Worm (Caenorhabditis elegans) whole organism, L1 larva: ENCODE data around the gene btb-5.

Source experiments
- C34B4.2 ChIP-seq: sonication (generic microtip); optimal IDR thresholded peaks from 2 replicates; lab custom pipeline; 2017; ENCODE audit warnings: mild to moderate bottlenecking, missing genetic modification characterization, missing compliant biosample characterization
- Y116A8C.19 ChIP-seq: sonication (generic microtip); optimal IDR thresholded peaks from 2 replicates; lab custom pipeline; 2016; ENCODE audit warnings: missing compliant biosample characterization, missing genetic modification characterization, borderline replicate concordance
- aha-1 ChIP-seq: fragments of 150-350 bp; optimal IDR thresholded peaks from 2 replicates; lab custom pipeline; 2014; ENCODE audit warnings: missing biosample characterization, missing genetic modification characterization
- alr-1 ChIP-seq: fragments of 200-800 bp; sonication (Bioruptor generic); optimal IDR thresholded peaks from 2 replicates; lab custom pipeline; 2018; ENCODE audit warnings: borderline replicate concordance, mild to moderate bottlenecking, missing genetic modification characterization, missing compliant biosample characterization
- ama-1 ChIP-seq: fragments of 150-350 bp; optimal IDR thresholded peaks from 2 replicates; lab custom pipeline; 2014
- ceh-63 ChIP-seq: fragments of 200-800 bp; sonication (Bioruptor generic); optimal IDR thresholded peaks from 2 replicates; lab custom pipeline; 2018; ENCODE audit warnings: mild to moderate bottlenecking, missing genetic modification characterization, missing compliant biosample characterization
- ceh-88 ChIP-seq: fragments of 200-800 bp; sonication (Bioruptor generic); IDR thresholded peaks from 2 replicates; pipeline ENCODE4 v1.3.6; 2022; ENCODE audit warnings: missing genetic modification characterization, missing compliant biosample characterization
- efl-1 ChIP-seq, 4 experiments: fragments of 150-350 bp; optimal IDR thresholded peaks in 3 of 4; peaks in 1 of 4; 1 replicate in 1 of 4; 2 replicates in 3 of 4; lab custom pipeline; 2014; ENCODE audit warnings: missing biosample characterization in 2 of 4, missing genetic modification characterization in 2 of 4, missing genetic modification reagents in 2 of 4
- elt-2 ChIP-seq: sonication (generic microtip); optimal IDR thresholded peaks from 2 replicates; lab custom pipeline; 2016; ENCODE audit warnings: missing genetic modification characterization, mild to moderate bottlenecking, inconsistent platforms, missing compliant biosample characterization, missing genetic modification reagents
- elt-3 ChIP-seq, 6 experiments: fragments of 150-350 bp in 1 of 6; sonication (generic microtip); optimal IDR thresholded peaks; 2 replicates each; lab custom pipeline; 2017 to 2018; ENCODE audit warnings: missing biosample characterization in 6 of 6, missing genetic modification characterization in 6 of 6, inconsistent platforms in 1 of 6
- ets-5 ChIP-seq: fragments of 200-800 bp; sonication (Bioruptor generic); IDR thresholded peaks from 2 replicates; pipeline ENCODE4 v1.3.6; 2022; ENCODE audit warnings: missing genetic modification characterization, missing compliant biosample characterization
- fkh-10 ChIP-seq: sonication (generic microtip); optimal IDR thresholded peaks from 2 replicates; lab custom pipeline; 2017; ENCODE audit warnings: missing biosample characterization, missing genetic modification reagents, missing genetic modification characterization
- fkh-4 ChIP-seq: sonication (generic microtip); optimal IDR thresholded peaks from 2 replicates; lab custom pipeline; 2016; ENCODE audit warnings: missing compliant biosample characterization, missing genetic modification characterization, borderline replicate concordance
- fkh-8 ChIP-seq: sonication (generic microtip); optimal IDR thresholded peaks from 2 replicates; lab custom pipeline; 2016; ENCODE audit warnings: mild to moderate bottlenecking, missing genetic modification characterization, missing compliant biosample characterization
- fos-1 ChIP-seq: fragments of 150-350 bp; optimal IDR thresholded peaks from 2 replicates; lab custom pipeline; 2014; ENCODE audit warnings: missing biosample characterization, missing genetic modification characterization
- grh-1 ChIP-seq: fragments of 200-800 bp; sonication (Bioruptor generic); IDR thresholded peaks from 2 replicates; pipeline ENCODE4 v1.3.6; 2022; ENCODE audit warnings: missing genetic modification reagents, missing genetic modification characterization, missing compliant biosample characterization
- hlh-4 ChIP-seq: sonication (generic microtip); optimal IDR thresholded peaks from 2 replicates; lab custom pipeline; 2016; ENCODE audit warnings: mild to moderate bottlenecking, missing genetic modification characterization, missing compliant biosample characterization
- hpl-2 ChIP-seq: fragments of 150-350 bp; optimal IDR thresholded peaks from 2 replicates; lab custom pipeline; 2014; ENCODE audit warnings: missing biosample characterization, missing genetic modification reagents, missing genetic modification characterization
- irx-1 ChIP-seq: sonication (generic microtip); optimal IDR thresholded peaks from 2 replicates; lab custom pipeline; 2016; ENCODE audit warnings: missing genetic modification characterization, missing compliant biosample characterization
- jun-1 ChIP-seq: fragments of 150-350 bp; optimal IDR thresholded peaks from 2 replicates; lab custom pipeline; 2014; ENCODE audit warnings: missing biosample characterization, missing genetic modification reagents, missing genetic modification characterization
- lin-15B ChIP-seq: fragments of 150-350 bp; sonication (generic microtip); optimal IDR thresholded peaks from 3 replicates; lab custom pipeline; 2014; ENCODE audit warnings: missing biosample characterization, missing genetic modification characterization
- lin-35 ChIP-seq, 2 experiments: fragments of 150-350 bp; optimal IDR thresholded peaks; 2 replicates each; lab custom pipeline; 2014; ENCODE audit warnings: missing biosample characterization in 2 of 2, missing genetic modification characterization in 2 of 2, missing genetic modification reagents in 2 of 2
- lsy-2 ChIP-seq, 2 experiments: fragments of 150-350 bp; optimal IDR thresholded peaks; 2 replicates each; lab custom pipeline; 2014; ENCODE audit warnings: missing biosample characterization in 2 of 2, missing genetic modification characterization in 2 of 2
- mab-9 ChIP-seq: fragments of 200-800 bp; sonication (Bioruptor generic); IDR thresholded peaks from 2 replicates; pipeline ENCODE4 v1.3.6; 2022; ENCODE audit warnings: missing genetic modification reagents, missing genetic modification characterization, missing compliant biosample characterization
- mdl-1 ChIP-seq, 2 experiments: fragments of 150-350 bp; optimal IDR thresholded peaks; 2 replicates each; lab custom pipeline; 2014 to 2017; ENCODE audit warnings: missing biosample characterization in 2 of 2, missing genetic modification characterization in 2 of 2, inconsistent platforms in 1 of 2
- mep-1 ChIP-seq: fragments of 150-350 bp; optimal IDR thresholded peaks from 2 replicates; lab custom pipeline; 2014; ENCODE audit warnings: missing biosample characterization, missing genetic modification characterization
- nhr-20 ChIP-seq: sonication (generic microtip); optimal IDR thresholded peaks from 2 replicates; lab custom pipeline; 2016; ENCODE audit warnings: mild to moderate bottlenecking, missing genetic modification characterization, missing compliant biosample characterization
- nhr-28 ChIP-seq: fragments of 150-350 bp; optimal IDR thresholded peaks from 2 replicates; lab custom pipeline; 2014; ENCODE audit warnings: missing biosample characterization, missing genetic modification characterization
- nhr-71 ChIP-seq: sonication (generic microtip); optimal IDR thresholded peaks from 2 replicates; lab custom pipeline; 2016; ENCODE audit warnings: mild to moderate bottlenecking, missing genetic modification characterization, moderate library complexity, missing compliant biosample characterization
- nhr-76 ChIP-seq: sonication (generic microtip); optimal IDR thresholded peaks from 2 replicates; lab custom pipeline; 2017; ENCODE audit warnings: missing biosample characterization, missing genetic modification characterization
- nhr-77 ChIP-seq: fragments of 150-350 bp; optimal IDR thresholded peaks from 2 replicates; lab custom pipeline; 2014; ENCODE audit warnings: missing biosample characterization, missing genetic modification characterization
- nhr-85 ChIP-seq: sonication (generic microtip); peaks from one replicate; lab custom pipeline; 2016; ENCODE audit warnings: missing genetic modification characterization, inconsistent platforms, missing compliant biosample characterization
- pax-3 ChIP-seq: fragments of 200-800 bp; sonication (Bioruptor generic); optimal IDR thresholded peaks from 2 replicates; lab custom pipeline; 2018; ENCODE audit warnings: mild to moderate bottlenecking, missing genetic modification characterization, moderate library complexity, missing compliant biosample characterization
- rnt-1 ChIP-seq: sonication (generic microtip); optimal IDR thresholded peaks from 2 replicates; lab custom pipeline; 2016; ENCODE audit warnings: mild to moderate bottlenecking, missing genetic modification characterization, moderate library complexity, missing compliant biosample characterization
- skn-1 ChIP-seq: fragments of 150-350 bp; optimal IDR thresholded peaks from 2 replicates; lab custom pipeline; 2014; ENCODE audit warnings: missing biosample characterization, missing genetic modification characterization
- snu-23 ChIP-seq: sonication (generic microtip); optimal IDR thresholded peaks from 2 replicates; lab custom pipeline; 2016; ENCODE audit warnings: missing genetic modification characterization, missing compliant biosample characterization
- sox-4 ChIP-seq: sonication (generic microtip); optimal IDR thresholded peaks from 2 replicates; lab custom pipeline; 2016; ENCODE audit warnings: missing genetic modification characterization, missing compliant biosample characterization
- sptf-1 ChIP-seq: fragments of 150-350 bp; optimal IDR thresholded peaks from 2 replicates; lab custom pipeline; 2014; ENCODE audit warnings: missing biosample characterization, missing genetic modification characterization
- tbx-2 ChIP-seq: sonication (generic microtip); optimal IDR thresholded peaks from 2 replicates; lab custom pipeline; 2016; ENCODE audit warnings: missing genetic modification characterization, missing compliant biosample characterization
- unc-30 ChIP-seq: sonication (generic microtip); optimal IDR thresholded peaks from 2 replicates; lab custom pipeline; 2017; ENCODE audit warnings: missing biosample characterization, missing genetic modification characterization
- unc-86 ChIP-seq: sonication (generic microtip); optimal IDR thresholded peaks from 2 replicates; lab custom pipeline; 2016; ENCODE audit warnings: missing genetic modification characterization, missing compliant biosample characterization
- unc-98 ChIP-seq: fragments of 200-800 bp; sonication (Bioruptor generic); IDR thresholded peaks from 2 replicates; pipeline ENCODE4 v1.3.6; 2022; ENCODE audit warnings: missing genetic modification characterization, missing compliant biosample characterization
- vab-15 ChIP-seq: sonication (generic microtip); optimal IDR thresholded peaks from 2 replicates; lab custom pipeline; 2017; ENCODE audit warnings: missing genotype, mild to moderate bottlenecking, missing genetic modification characterization, missing compliant biosample characterization
- zip-4 ChIP-seq: fragments of 200-800 bp; sonication (Bioruptor generic); optimal IDR thresholded peaks from 2 replicates; lab custom pipeline; 2018; ENCODE audit warnings: mild to moderate bottlenecking, missing genetic modification characterization, moderate library complexity, missing compliant biosample characterization
- ztf-11 ChIP-seq, 2 experiments: sonication (generic microtip); optimal IDR thresholded peaks; 2 replicates each; lab custom pipeline; 2016 to 2017; ENCODE audit warnings: missing genetic modification characterization in 2 of 2, missing biosample characterization in 1 of 2, missing compliant biosample characterization in 1 of 2
- ztf-4 ChIP-seq: fragments of 150-350 bp; optimal IDR thresholded peaks from 2 replicates; lab custom pipeline; 2014; ENCODE audit warnings: missing biosample characterization, missing genetic modification characterization

Gene btb-5

DNA sequence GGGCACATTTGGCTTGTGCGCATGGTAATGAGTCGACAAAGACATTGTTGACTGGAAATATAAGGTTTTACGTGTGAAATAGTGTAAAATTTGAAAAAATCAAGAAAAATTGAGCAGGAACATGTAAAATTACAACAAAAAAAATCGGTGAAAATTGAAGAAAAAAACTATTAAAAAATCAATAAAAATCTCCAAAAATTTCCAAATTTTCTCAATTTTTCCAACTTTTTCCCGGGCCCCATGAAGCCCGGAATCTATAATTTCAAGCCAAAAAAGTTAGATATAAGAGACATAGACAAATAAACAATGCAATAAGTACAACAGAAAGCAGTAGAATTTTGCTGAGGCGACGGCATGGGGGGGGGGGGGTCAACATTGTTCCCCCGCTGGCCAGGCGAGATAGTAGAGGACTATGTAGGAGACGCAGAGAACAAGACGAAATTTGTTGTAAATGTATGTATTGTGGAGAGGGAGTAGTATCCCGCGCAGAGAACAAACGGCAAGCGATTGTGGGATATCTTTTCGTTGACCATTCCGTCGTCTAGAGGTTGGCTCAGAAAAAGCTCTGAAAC, 33.9 kb upstream of the btb-5 start, which contains the start of gene pat-4 (continued):
- TF ChIP-seq tbx-2, result peak; percentile 23
- no peak for TF ChIP-seq ama-1 (lab: Kevin White, UChicago)
- TF ChIP-seq ceh-63 (GFP tag; lab: Kevin White, UChicago), result no peak
- no peak for TF ChIP-seq nhr-77
- peak; percentile 8 for TF ChIP-seq nhr-85 (tag; lab: Kevin White, UChicago)
- TF ChIP-seq unc-86, result no peak
- peak in 1 of 2 experiments; percentile 1 for TF ChIP-seq lin-35 (GFP tag; optimal IDR thresholded peaks at IDR 0.05; lab: Kevin White, UChicago)
- TF ChIP-seq ztf-11 (tag; optimal IDR thresholded peaks at IDR 0.05; lab: Kevin White, UChicago), result no peak
- peak; percentile 62 for TF ChIP-seq snu-23 (GFP tag; lab: Kevin White, UChicago)
- TF ChIP-seq sox-4, result no peak
- no peak for TF ChIP-seq elt-2 (tag; lab: Kevin White, UChicago)
- TF ChIP-seq ets-5 (GFP tag; lab: Robert Waterston, UW), result no peak
- no peak for TF ChIP-seq skn-1 (tag; lab: Kevin White, UChicago)

DNA sequence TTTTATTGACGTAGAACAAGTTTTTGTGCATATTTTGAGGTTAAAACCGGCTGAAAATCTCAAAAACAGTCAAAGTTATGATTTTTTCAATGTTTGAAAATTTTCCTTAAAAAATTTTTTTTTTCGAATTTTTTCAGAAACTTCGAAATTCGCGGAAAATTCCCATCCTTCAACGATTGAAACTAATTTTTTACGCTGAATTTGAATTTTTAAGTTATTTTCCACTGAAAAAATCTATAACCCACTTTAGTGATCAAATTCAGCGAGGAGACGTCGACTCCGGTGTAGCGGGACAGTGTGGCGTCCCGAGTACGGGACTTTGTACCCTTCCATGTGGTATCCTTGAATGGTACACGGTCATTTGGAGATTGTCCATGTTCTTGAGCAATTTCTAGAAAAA, 31.3 kb upstream of the btb-5 start:
- TF ChIP-seq efl-1 (optimal IDR thresholded peaks at IDR 0.05; lab: Kevin White, UChicago) (no peak), efl-1 (GFP tag; optimal IDR thresholded peaks at IDR 0.05 in 1 of 2; lab: Kevin White, UChicago) (peak in 1 of 2 experiments; percentile 90), pax-3 (tag; lab: Kevin White, UChicago) (no peak), C34B4.2 (tag; lab: Kevin White, UChicago) (no peak)

ce11 chrIII:89155-89554, 28.2 kb upstream of the btb-5 start:
- TF ChIP-seq sptf-1 (tag; lab: Kevin White, UChicago), result no peak
- no peak for TF ChIP-seq ztf-4
- TF ChIP-seq irx-1 (tag; lab: Kevin White, UChicago), result peak; percentile 26
- no peak for TF ChIP-seq mab-9 (GFP tag; lab: Robert Waterston, UW)
- TF ChIP-seq elt-2 (tag; lab: Kevin White, UChicago), result peak; percentile 52
- TF ChIP-seq jun-1 (tag; lab: Kevin White, UChicago), result peak; percentile 16
- peak; percentile 69 for TF ChIP-seq snu-23 (GFP tag; lab: Kevin White, UChicago)
- TF ChIP-seq ceh-88, result no peak
- TF ChIP-seq nhr-71 (tag; lab: Kevin White, UChicago), result peak; percentile 76
- no peak for TF ChIP-seq aha-1
- TF ChIP-seq nhr-85 (tag; lab: Kevin White, UChicago), result peak; percentile 68
- peak in 1 of 2 experiments; percentile 16 for TF ChIP-seq mdl-1 (tag; optimal IDR thresholded peaks at IDR 0.05; lab: Kevin White, UChicago)
- no peak for TF ChIP-seq vab-15 (tag; lab: Kevin White, UChicago)
- no peak for TF ChIP-seq fkh-8 (tag; lab: Kevin White, UChicago)
- TF ChIP-seq efl-1 (optimal IDR thresholded peaks at IDR 0.05; lab: Kevin White, UChicago), result peak in 1 of 2 experiments; percentile 49
- TF ChIP-seq efl-1 (GFP tag; optimal IDR thresholded peaks at IDR 0.05 in 1 of 2; lab: Kevin White, UChicago), result peak in 1 of 2 experiments; percentile 79
- peak; percentile 43 for TF ChIP-seq ama-1 (lab: Kevin White, UChicago)
- TF ChIP-seq rnt-1 (tag; lab: Kevin White, UChicago), result peak; percentile 60
- TF ChIP-seq hpl-2 (GFP tag; lab: Kevin White, UChicago), result no peak
- no peak for TF ChIP-seq fkh-4 (tag; lab: Kevin White, UChicago)
- TF ChIP-seq ceh-63 (GFP tag; lab: Kevin White, UChicago), result no peak
- TF ChIP-seq lin-35 (GFP tag; optimal IDR thresholded peaks at IDR 0.05; lab: Kevin White, UChicago), result peak; percentile 15 to 56
- peak in 1 of 6 experiments; percentile 9 for TF ChIP-seq elt-3 (tag; optimal IDR thresholded peaks at IDR 0.05; lab: Kevin White, UChicago)
- peak; percentile 54 for TF ChIP-seq nhr-20
- TF ChIP-seq fkh-10 (GFP tag; lab: Kevin White, UChicago), result no peak
- no peak for TF ChIP-seq alr-1
- TF ChIP-seq Y116A8C.19, result no peak
- TF ChIP-seq sox-4, result no peak
- no peak for TF ChIP-seq ztf-11 (tag; optimal IDR thresholded peaks at IDR 0.05; lab: Kevin White, UChicago)
- TF ChIP-seq hlh-4 (tag; lab: Kevin White, UChicago), result no peak
- TF ChIP-seq fos-1 (tag; lab: Kevin White, UChicago), result peak; percentile 13
- peak; percentile 26 for TF ChIP-seq skn-1 (tag; lab: Kevin White, UChicago)
- peak; percentile 27 for TF ChIP-seq zip-4
- TF ChIP-seq unc-30 (tag; lab: Kevin White, UChicago), result no peak
- peak; percentile 2 for TF ChIP-seq lin-15B (tag; lab: Kevin White, UChicago)
- TF ChIP-seq grh-1 (GFP tag; lab: Robert Waterston, UW), result peak; percentile 32; the same call in 1 of the 2 replicates
- TF ChIP-seq unc-98 (GFP tag; lab: Robert Waterston, UW), result no peak
- TF ChIP-seq C34B4.2 (tag; lab: Kevin White, UChicago), result no peak
- no peak for TF ChIP-seq nhr-76 (tag; lab: Kevin White, UChicago)
- no peak for TF ChIP-seq nhr-28 (tag; lab: Kevin White, UChicago)
- peak; percentile 56 for TF ChIP-seq mep-1 (tag; lab: Kevin White, UChicago)
- TF ChIP-seq lsy-2 (tag; optimal IDR thresholded peaks at IDR 0.05; lab: Kevin White, UChicago), result peak; percentile 31 to 50
